Fruit fly (Drosophila melanogaster) whole organism, embryonic: ENCODE results near the gene mRpL48.

ENCODE experiments used
- Abd-B ChIP-seq: fragments of 200-800 bp; sonication (Bioruptor generic); optimal IDR thresholded peaks from 2 replicates; lab custom pipeline; 2018; ENCODE audit warnings: missing biosample characterization, mild to moderate bottlenecking, missing genetic modification characterization, moderate library complexity
- BEAF-32 ChIP-seq: fragments of 200-800 bp; sonication (Bioruptor generic); optimal IDR thresholded peaks from 3 replicates; lab custom pipeline; 2017; ENCODE audit warnings: missing biosample characterization, missing genetic modification characterization, mild to moderate bottlenecking, moderate library complexity, missing genetic modification reagents
- CG1024 ChIP-seq: fragments of 200-800 bp; sonication (Bioruptor generic); IDR thresholded peaks from 2 replicates; pipeline ENCODE4 v1.3.6; 2022; ENCODE audit warnings: missing biosample characterization, missing genetic modification characterization
- CG14667 ChIP-seq: fragments of 200-800 bp; sonication (Bioruptor generic); IDR thresholded peaks from 2 replicates; pipeline ENCODE4 v1.3.6; 2022; ENCODE audit warnings: missing biosample characterization, missing genetic modification characterization
- CG15601 ChIP-seq: fragments of 200-800 bp; sonication (Bioruptor generic); optimal IDR thresholded peaks from 3 replicates; lab custom pipeline; 2019; ENCODE audit warnings: missing biosample characterization, mild to moderate bottlenecking, missing genetic modification characterization, moderate library complexity
- CG17361 ChIP-seq: fragments of 200-800 bp; sonication (Bioruptor generic); IDR thresholded peaks from 3 replicates; pipeline ENCODE4 v1.3.6; 2022; ENCODE audit warnings: missing biosample characterization, missing genetic modification characterization
- CG17829 ChIP-seq: fragments of 200-800 bp; optimal IDR thresholded peaks from 2 replicates; lab custom pipeline; 2019; ENCODE audit warnings: missing biosample characterization, mild to moderate bottlenecking, missing genetic modification characterization, moderate library complexity
- CG18599 ChIP-seq: fragments of 200-800 bp; sonication (Bioruptor generic); optimal IDR thresholded peaks from 3 replicates; lab custom pipeline; 2017; ENCODE audit warnings: missing biosample characterization, missing genetic modification characterization, mild to moderate bottlenecking, moderate library complexity, missing genetic modification reagents
- CG2678 ChIP-seq: fragments of 200-800 bp; sonication (Bioruptor generic); optimal IDR thresholded peaks from 3 replicates; lab custom pipeline; 2019; ENCODE audit warnings: missing biosample characterization, mild to moderate bottlenecking, missing genetic modification characterization, moderate library complexity
- CG3281 ChIP-seq: fragments of 200-800 bp; sonication (Bioruptor generic); optimal IDR thresholded peaks from 3 replicates; lab custom pipeline; 2017; ENCODE audit warnings: missing biosample characterization, mild to moderate bottlenecking, missing genetic modification characterization
- CG3838 ChIP-seq: fragments of 200-800 bp; sonication (Bioruptor generic); optimal IDR thresholded peaks from 3 replicates; lab custom pipeline; 2016; ENCODE audit warnings: missing biosample characterization, missing genetic modification characterization
- CG4707 ChIP-seq: fragments of 200-800 bp; sonication (Bioruptor generic); optimal IDR thresholded peaks from 2 replicates; lab custom pipeline; 2018; ENCODE audit warnings: missing biosample characterization, mild to moderate bottlenecking, missing genetic modification characterization, moderate library complexity
- CG4854 ChIP-seq: fragments of 200-800 bp; sonication (Bioruptor generic); optimal IDR thresholded peaks from 2 replicates; lab custom pipeline; 2016; ENCODE audit warnings: missing biosample characterization, missing genetic modification characterization, inconsistent platforms
- CG7556 ChIP-seq: fragments of 200-800 bp; sonication (Bioruptor generic); optimal IDR thresholded peaks from 2 replicates; lab custom pipeline; 2017; ENCODE audit warnings: missing biosample characterization, mild to moderate bottlenecking, missing genetic modification characterization
- CG7928 ChIP-seq: fragments of 200-800 bp; sonication (Bioruptor generic); optimal IDR thresholded peaks from 2 replicates; lab custom pipeline; 2017; ENCODE audit warnings: missing biosample characterization, mild to moderate bottlenecking, missing genetic modification characterization
- CG7987 ChIP-seq: fragments of 200-800 bp; sonication (Bioruptor generic); optimal IDR thresholded peaks from 2 replicates; lab custom pipeline; 2018; ENCODE audit warnings: missing biosample characterization, mild to moderate bottlenecking, missing genetic modification characterization, moderate library complexity
- CG8290 ChIP-seq, 3 experiments: fragments of 200-800 bp; sonication (Bioruptor generic); optimal IDR thresholded peaks; 2 replicates each; lab custom pipeline; 2016 to 2019; ENCODE audit warnings: missing biosample characterization in 3 of 3, missing genetic modification characterization in 3 of 3, mild to moderate bottlenecking in 2 of 3, moderate library complexity in 1 of 3
- CG8359 ChIP-seq: fragments of 200-800 bp; sonication (Bioruptor generic); optimal IDR thresholded peaks from 2 replicates; lab custom pipeline; 2017; ENCODE audit warnings: missing biosample characterization, mild to moderate bottlenecking, missing genetic modification characterization, borderline replicate concordance
- CHES-1-like ChIP-seq: fragments of 200-800 bp; sonication (Bioruptor generic); optimal IDR thresholded peaks from 2 replicates; lab custom pipeline; 2016; ENCODE audit warnings: missing biosample characterization, missing genetic modification characterization
- CTCF ChIP-seq: fragments of 200-800 bp; sonication (Bioruptor generic); optimal IDR thresholded peaks from 2 replicates; lab custom pipeline; 2017; ENCODE audit warnings: missing biosample characterization, mild to moderate bottlenecking, missing genetic modification characterization, moderate library complexity
- Chrac-16 ChIP-seq: fragments of 200-800 bp; sonication (Bioruptor generic); optimal IDR thresholded peaks from 3 replicates; lab custom pipeline; 2016; ENCODE audit warnings: missing biosample characterization, missing genetic modification characterization
- D ChIP-seq, 2 experiments: fragments of 200-800 bp in 1 of 2; fragments of >200 bp in 1 of 2; sonication (Bioruptor generic) in 1 of 2; optimal IDR thresholded peaks; 2 replicates in 1 of 2; 3 replicates in 1 of 2; lab custom pipeline; 2017; ENCODE audit warnings: mild to moderate bottlenecking in 1 of 2, missing biosample characterization in 1 of 2, missing genetic modification characterization in 1 of 2, missing genetic modification reagents in 1 of 2
- Dad ChIP-seq: fragments of 200-800 bp; sonication (Bioruptor generic); optimal IDR thresholded peaks from 3 replicates; lab custom pipeline; 2016; ENCODE audit warnings: missing biosample characterization, missing genetic modification characterization
- Dp ChIP-seq: fragments of 200-800 bp; sonication (Bioruptor generic); optimal IDR thresholded peaks from 2 replicates; lab custom pipeline; 2018; ENCODE audit warnings: missing biosample characterization, mild to moderate bottlenecking, missing genetic modification characterization, moderate library complexity
- ERR ChIP-seq: fragments of 200-800 bp; sonication (Bioruptor generic); optimal IDR thresholded peaks from 2 replicates; lab custom pipeline; 2016; ENCODE audit warnings: missing biosample characterization, missing genetic modification characterization
- Fer2 ChIP-seq: fragments of 200-800 bp; sonication (Bioruptor generic); optimal IDR thresholded peaks from 2 replicates; lab custom pipeline; 2018; ENCODE audit warnings: missing biosample characterization, mild to moderate bottlenecking, missing genetic modification characterization, moderate library complexity
- HHEX ChIP-seq: fragments of 200-800 bp; sonication (Bioruptor generic); optimal IDR thresholded peaks from 3 replicates; lab custom pipeline; 2017; ENCODE audit warnings: missing biosample characterization, mild to moderate bottlenecking, missing genetic modification characterization, missing genetic modification reagents
- HmgD ChIP-seq: fragments of 200-800 bp; sonication (Bioruptor generic); optimal IDR thresholded peaks from 3 replicates; lab custom pipeline; 2016; ENCODE audit warnings: missing biosample characterization, missing genetic modification characterization
- MTF-1 ChIP-seq: fragments of 200-800 bp; sonication (Bioruptor generic); optimal IDR thresholded peaks from 2 replicates; lab custom pipeline; 2018; ENCODE audit warnings: missing biosample characterization, mild to moderate bottlenecking, missing genetic modification characterization, borderline replicate concordance
- Med ChIP-seq: fragments of 200-800 bp; sonication (Bioruptor generic); peaks from one replicate; lab custom pipeline; 2016; ENCODE audit warnings: missing biosample characterization, missing genetic modification characterization, mild to moderate bottlenecking, inconsistent platforms, moderate library complexity
- Ravus ChIP-seq: fragments of 200-800 bp; sonication (Bioruptor generic); IDR thresholded peaks from 2 replicates; pipeline ENCODE4 v1.3.6; 2022; ENCODE audit warnings: missing biosample characterization, missing genetic modification characterization
- btn ChIP-seq: fragments of 200-800 bp; sonication (Bioruptor generic); optimal IDR thresholded peaks from 2 replicates; lab custom pipeline; 2016; ENCODE audit warnings: missing biosample characterization, missing genetic modification characterization
- dimm ChIP-seq: fragments of 200-800 bp; sonication (Bioruptor generic); IDR thresholded peaks from 2 replicates; pipeline ENCODE4 v1.3.6; 2022; ENCODE audit warnings: missing biosample characterization, missing genetic modification characterization
- fru ChIP-seq: fragments of >200 bp; optimal IDR thresholded peaks from 2 replicates; lab custom pipeline; 2017
- gro ChIP-seq: fragments of 200-800 bp; sonication (Bioruptor generic); optimal IDR thresholded peaks from 2 replicates; lab custom pipeline; 2016; ENCODE audit warnings: missing biosample characterization, missing genetic modification characterization
- ham ChIP-seq: fragments of 200-800 bp; sonication (Bioruptor generic); IDR thresholded peaks from 2 replicates; pipeline ENCODE4 v1.3.6; 2022; ENCODE audit warnings: missing biosample characterization, missing genetic modification characterization
- hth ChIP-seq: fragments of >200 bp; optimal IDR thresholded peaks from 2 replicates; lab custom pipeline; 2017; ENCODE audit warnings: inconsistent platforms
- lbe ChIP-seq: fragments of 200-800 bp; sonication (Bioruptor generic); optimal IDR thresholded peaks from 2 replicates; lab custom pipeline; 2016; ENCODE audit warnings: missing biosample characterization, mild to moderate bottlenecking, missing genetic modification characterization
- mirr ChIP-seq: fragments of 200-800 bp; sonication (Bioruptor generic); optimal IDR thresholded peaks from 3 replicates; lab custom pipeline; 2018; ENCODE audit warnings: missing biosample characterization, mild to moderate bottlenecking, missing genetic modification characterization
- oc ChIP-seq: fragments of 200-800 bp; sonication (Bioruptor generic); optimal IDR thresholded peaks from 2 replicates; lab custom pipeline; 2018; ENCODE audit warnings: missing biosample characterization, mild to moderate bottlenecking, missing genetic modification characterization, moderate library complexity
- p53 ChIP-seq: fragments of 200-800 bp; sonication (Bioruptor generic); optimal IDR thresholded peaks from 2 replicates; lab custom pipeline; 2016; ENCODE audit warnings: missing biosample characterization, missing genetic modification characterization
- pan ChIP-seq, 4 experiments: fragments of >200 bp in 3 of 4; fragments of 200-800 bp in 1 of 4; sonication (Bioruptor generic) in 1 of 4; optimal IDR thresholded peaks in 3 of 4; IDR thresholded peaks in 1 of 4; 2 replicates each; pipeline versions ENCODE4 v1.3.6 to Lab custom; 2017 to 2022; ENCODE audit warnings: missing biosample characterization in 2 of 4, missing genetic modification characterization in 2 of 4, mixed read lengths in 1 of 4
- pfk ChIP-seq: fragments of 200-800 bp; sonication (Bioruptor generic); optimal IDR thresholded peaks from 2 replicates; lab custom pipeline; 2018; ENCODE audit warnings: missing biosample characterization, mild to moderate bottlenecking, missing genetic modification characterization, moderate library complexity
- sens ChIP-seq: fragments of 200-800 bp; sonication (Bioruptor generic); peaks from one replicate; lab custom pipeline; 2016; ENCODE audit warnings: missing biosample characterization, missing genetic modification characterization
- sima ChIP-seq: fragments of 200-800 bp; sonication (Bioruptor generic); optimal IDR thresholded peaks from 2 replicates; lab custom pipeline; 2016; ENCODE audit warnings: missing biosample characterization, missing genetic modification characterization
- sr ChIP-seq: fragments of 200-800 bp; sonication (Bioruptor generic); IDR thresholded peaks from 3 replicates; pipeline ENCODE4 v1.3.6; 2022; ENCODE audit warnings: missing biosample characterization, missing genetic modification characterization

Gene mRpL48

dm6 chr2L:1723937-1724591 lies 13.8 kb downstream of the mRpL48 start, which contains the start of gene Rim2 (continued):
- TF ChIP-seq Abd-B (GFP tag; lab: Kevin White, UChicago) (peak; percentile 3), gro (peak; percentile 49), Ravus (GFP tag; lab: Robert Waterston, UW) (no peak), HmgD (peak; percentile 60), D (optimal IDR thresholded peaks at IDR 0.05; lab: Kevin White, UChicago) (no peak), D (GFP tag; optimal IDR thresholded peaks at IDR 0.05; lab: Kevin White, UChicago) (no peak), oc (tag; lab: Kevin White, UChicago) (no peak), CTCF (peak; percentile 58), HHEX (GFP tag; lab: Kevin White, UChicago) (no peak), sr (GFP tag; lab: Robert Waterston, UW) (no peak), sima (GFP tag; lab: Kevin White, UChicago) (no peak)

- TF ChIP-seq hth, result no peak
- TF ChIP-seq lbe (GFP tag; lab: Kevin White, UChicago), result peak; percentile 29
- no peak for TF ChIP-seq pan (optimal IDR thresholded peaks at IDR 0.05; lab: Kevin White, UChicago)
- no peak for TF ChIP-seq pan (GFP tag; optimal IDR thresholded peaks at IDR 0.05 in 1 of 2, IDR thresholded peaks at IDR 0.05 in 1 of 2)
- no peak for TF ChIP-seq CG3838 (GFP tag; lab: Kevin White, UChicago)
- TF ChIP-seq BEAF-32, result peak; percentile 6
- TF ChIP-seq Fer2 (tag; lab: Kevin White, UChicago), result no peak
- no peak for TF ChIP-seq MTF-1 (GFP tag; lab: Kevin White, UChicago)
- TF ChIP-seq CG4854 (GFP tag; lab: Kevin White, UChicago), result no peak
- TF ChIP-seq CG2678 (tag; lab: Kevin White, UChicago), result no peak
- peak; percentile 11 for TF ChIP-seq Dp (GFP tag; lab: Kevin White, UChicago)
- peak; percentile 86 for TF ChIP-seq CG15601 (tag; lab: Kevin White, UChicago)
Observed at dm6 chr2L:1724592-1724940, 14.3 kb downstream of the mRpL48 start.

DNA sequence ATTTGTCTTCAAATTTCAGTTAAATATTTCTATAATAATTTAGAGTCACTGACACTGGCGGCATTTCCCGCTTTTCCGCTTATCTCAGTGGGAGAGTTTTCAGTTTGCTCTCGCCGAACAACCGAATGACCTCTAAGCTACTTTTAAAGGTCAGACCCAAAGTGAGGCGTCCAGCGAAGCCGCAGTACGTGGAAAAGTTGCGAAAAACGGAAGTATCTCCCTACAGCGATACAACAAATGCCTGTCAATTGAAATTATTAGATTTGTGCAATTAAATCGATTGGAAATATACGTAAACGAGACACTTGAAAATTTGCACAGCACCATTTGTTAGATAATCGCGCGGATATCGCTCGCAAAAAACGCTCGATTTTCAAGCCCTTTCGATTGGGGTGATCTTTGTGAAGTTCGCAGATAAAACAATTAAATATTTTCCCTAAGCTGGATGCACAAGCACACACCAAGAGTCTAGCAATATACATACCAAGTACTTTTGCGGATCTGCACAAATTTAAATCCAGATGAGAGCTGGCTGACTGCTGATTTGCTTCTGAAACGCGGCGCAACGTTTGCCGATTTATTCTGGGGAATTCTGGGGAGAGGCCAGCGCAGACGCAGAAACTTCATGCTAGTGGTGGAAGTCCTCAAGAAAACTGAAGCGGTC lies 17.0 kb downstream of the mRpL48 start:
- TF ChIP-seq ERR (GFP tag; lab: Kevin White, UChicago) (peak; percentile 98), CG1024 (GFP tag; lab: Robert Waterston, UW) (no peak), CG3281 (GFP tag; lab: Kevin White, UChicago) (peak; percentile 97), CG14667 (no peak), p53 (GFP tag; lab: Kevin White, UChicago) (no peak), CG17361 (GFP tag; lab: Robert Waterston, UW) (peak; percentile 94; the same call in 1 of the 3 replicates), CG8359 (GFP tag; lab: Kevin White, UChicago) (peak; percentile 72), CG17829 (tag; lab: Kevin White, UChicago) (peak; percentile 95), pfk (GFP tag; lab: Kevin White, UChicago) (peak; percentile 76), CG7987 (GFP tag; lab: Kevin White, UChicago) (peak; percentile 79), Med (no peak), CG8290 (GFP tag; optimal IDR thresholded peaks at IDR 0.05; lab: Kevin White, UChicago) (peak; percentile 81), CG8290 (tag; optimal IDR thresholded peaks at IDR 0.05; lab: Kevin White, UChicago) (no peak), CG18599 (no peak), CHES-1-like (GFP tag; lab: Kevin White, UChicago) (no peak), CG7556 (GFP tag; lab: Kevin White, UChicago) (no peak), HmgD (no peak), dimm (GFP tag; lab: Robert Waterston, UW) (no peak), CG15601 (tag; lab: Kevin White, UChicago) (no peak), sens (GFP tag; lab: Kevin White, UChicago) (no peak), CG7928 (GFP tag; lab: Kevin White, UChicago) (no peak), mirr (GFP tag; lab: Kevin White, UChicago) (peak; percentile 90), btn (GFP tag; lab: Kevin White, UChicago) (no peak), Chrac-16 (no peak), fru (lab: Kevin White, UChicago) (no peak), CG4707 (GFP tag; lab: Kevin White, UChicago) (no peak), Dad (GFP tag; lab: Kevin White, UChicago) (no peak), ham (GFP tag; lab: Robert Waterston, UW) (no peak)
